Fruit fly (Drosophila melanogaster): ENCODE data around the gene gammaTub23C.
A peak's percentile ranks its signal among the peaks of the same experiment; 100 is the strongest.

The gammaTub23C gene

dm6 chr2L:3003399-3003798 lies 30.7 kb downstream of the gammaTub23C start (continued):
- TF ChIP-seq Ptx1 (GFP tag; IDR thresholded peaks at IDR 0.05), result peak; percentile 68
- no peak for TF ChIP-seq CG9727 (GFP tag; optimal IDR thresholded peaks at IDR 0.05)
- TF ChIP-seq her (GFP tag; optimal IDR thresholded peaks at IDR 0.05), result no peak
- no peak for TF ChIP-seq CG8478 (optimal IDR thresholded peaks at IDR 0.05)
- TF ChIP-seq Sin3A (optimal IDR thresholded peaks at IDR 0.05), result no peak
- TF ChIP-seq gcm (GFP tag; optimal IDR thresholded peaks at IDR 0.05), result peak; percentile 50
- no peak for TF ChIP-seq CG42726 (GFP tag; IDR thresholded peaks at IDR 0.05; ENCODE audit: partially characterized antibody)
- TF ChIP-seq Elba2 (GFP tag; optimal IDR thresholded peaks at IDR 0.05), result no peak
- no peak for TF ChIP-seq CG4404 (GFP tag; IDR thresholded peaks at IDR 0.05)
- no peak for TF ChIP-seq ftz-f1 (GFP tag; optimal IDR thresholded peaks at IDR 0.05)
- peak; percentile 25 for TF ChIP-seq wek (GFP tag; optimal IDR thresholded peaks at IDR 0.05)
- peak; percentile 52 for TF ChIP-seq nerfin-1 (tag; optimal IDR thresholded peaks at IDR 0.05)
- peak; percentile 52 for TF ChIP-seq CG3407 (GFP tag; optimal IDR thresholded peaks at IDR 0.05)
- no peak for TF ChIP-seq Antp (GFP tag; optimal IDR thresholded peaks at IDR 0.05)
- no peak for TF ChIP-seq toy (GFP tag; IDR thresholded peaks at IDR 0.05)
- peak; percentile 64 for TF ChIP-seq CG15601 (tag; optimal IDR thresholded peaks at IDR 0.05)
- no peak for TF ChIP-seq zfh2 (GFP tag; optimal IDR thresholded peaks at IDR 0.05)
- no peak for TF ChIP-seq BEAF-32 (GFP tag; optimal IDR thresholded peaks at IDR 0.05)
- TF ChIP-seq Drgx (GFP tag; IDR thresholded peaks at IDR 0.05), result peak; percentile 76
- TF ChIP-seq CG1024 (GFP tag; IDR thresholded peaks at IDR 0.05), result no peak
- TF ChIP-seq Awh (GFP tag; IDR thresholded peaks at IDR 0.05), result no peak
- peak; percentile 51 for TF ChIP-seq odd (GFP tag; optimal IDR thresholded peaks at IDR 0.05)
- no peak for TF ChIP-seq CG31365 (tag; optimal IDR thresholded peaks at IDR 0.05)
- TF ChIP-seq dmrt99B (tag; optimal IDR thresholded peaks at IDR 0.05), result peak; percentile 86
- TF ChIP-seq Ssrp (tag; optimal IDR thresholded peaks at IDR 0.05), result peak; percentile 50
- TF ChIP-seq sd (tag; optimal IDR thresholded peaks at IDR 0.05), result peak; percentile 20
- TF ChIP-seq CG12942 (GFP tag; optimal IDR thresholded peaks at IDR 0.05), result peak; percentile 25
- no peak for TF ChIP-seq CG13775 (GFP tag; optimal IDR thresholded peaks at IDR 0.05)
- no peak for TF ChIP-seq D (optimal IDR thresholded peaks at IDR 0.05)
- TF ChIP-seq D (GFP tag; optimal IDR thresholded peaks at IDR 0.05), result peak; percentile 57
- TF ChIP-seq gro (GFP tag; optimal IDR thresholded peaks at IDR 0.05), result no peak
- peak; percentile 41 for TF ChIP-seq CG7556 (GFP tag; optimal IDR thresholded peaks at IDR 0.05)
- no peak for TF ChIP-seq tup (GFP tag; optimal IDR thresholded peaks at IDR 0.05)
- TF ChIP-seq maf-S (GFP tag; optimal IDR thresholded peaks at IDR 0.05), result no peak
- TF ChIP-seq tll (GFP tag; optimal IDR thresholded peaks at IDR 0.05), result no peak
- peak; percentile 54 for TF ChIP-seq CG7839 (tag; optimal IDR thresholded peaks at IDR 0.05)
- TF ChIP-seq Med (GFP tag), result peak; percentile 80
- TF ChIP-seq Rfx (GFP tag; IDR thresholded peaks at IDR 0.05), result no peak
- peak; percentile 56 for TF ChIP-seq run (tag; optimal IDR thresholded peaks at IDR 0.05)
- TF ChIP-seq gsb-n (tag; optimal IDR thresholded peaks at IDR 0.05), result peak; percentile 62
- TF ChIP-seq sr (GFP tag; IDR thresholded peaks at IDR 0.05), result no peak
- peak; percentile 41 for TF ChIP-seq CG18599 (GFP tag; optimal IDR thresholded peaks at IDR 0.05)
- no peak for TF ChIP-seq CG2199 (GFP tag; IDR thresholded peaks at IDR 0.05)
- TF ChIP-seq Sox102F (GFP tag; optimal IDR thresholded peaks at IDR 0.05), result peak; percentile 86
- TF ChIP-seq pho (GFP tag; optimal IDR thresholded peaks at IDR 0.05), result no peak
- TF ChIP-seq Dip3 (GFP tag; optimal IDR thresholded peaks at IDR 0.05), result no peak
- TF ChIP-seq CG9817 (tag; optimal IDR thresholded peaks at IDR 0.05), result peak; percentile 10
- peak; percentile 40 for TF ChIP-seq CG17568 (GFP tag; optimal IDR thresholded peaks at IDR 0.05)
- TF ChIP-seq bbx (GFP tag; IDR thresholded peaks at IDR 0.05; ENCODE audit: partially characterized antibody), result no peak
- TF ChIP-seq CG17359 (tag; optimal IDR thresholded peaks at IDR 0.05), result peak; percentile 80
- TF ChIP-seq CG1792 (GFP tag; optimal IDR thresholded peaks at IDR 0.05), result no peak
- no peak for TF ChIP-seq CG3995 (GFP tag; optimal IDR thresholded peaks at IDR 0.05)
